Worm (Caenorhabditis elegans): Measurements from ENCODE around the gene ZK856.19.
A peak's percentile ranks its signal among the peaks of the same experiment; 100 is the strongest.

The ZK856.19 gene

ce11 chrV:10227333-10227732 lies 22.6 kb upstream of the ZK856.19 start, which contains the start of gene ttr-19:
ttr-19 (minus strand) TSS chrV:10227433.
- no peak for TF ChIP-seq fkh-10 (GFP tag; optimal IDR thresholded peaks at IDR 0.05)
- TF ChIP-seq lin-15B (tag; optimal IDR thresholded peaks at IDR 0.05) = no peak
- no peak for TF ChIP-seq snpc-4 (tag; optimal IDR thresholded peaks at IDR 0.05)
- no peak for TF ChIP-seq nhr-77 (tag; optimal IDR thresholded peaks at IDR 0.05)
- TF ChIP-seq nhr-11 (tag; optimal IDR thresholded peaks at IDR 0.05) = no peak
- TF ChIP-seq eor-1 (tag; optimal IDR thresholded peaks at IDR 0.05) = no peak
- TF ChIP-seq skn-1 (tag; optimal IDR thresholded peaks at IDR 0.05) = no peak
- no peak for TF ChIP-seq lsy-12 (tag; optimal IDR thresholded peaks at IDR 0.05)
- TF ChIP-seq ZK546.5 (tag; optimal IDR thresholded peaks at IDR 0.05) = no peak

ce11 chrV:10225610-10226009 lies 20.9 kb upstream of the ZK856.19 start, which contains the start of gene daf-36:
daf-36 (minus strand) TSS chrV:10225710.
- TF ChIP-seq elt-2 (tag; optimal IDR thresholded peaks at IDR 0.05) = peak; percentile 28
- TF ChIP-seq elt-1 (tag; optimal IDR thresholded peaks at IDR 0.05) = no peak

ce11 chrV:10224619-10225018 lies 19.9 kb upstream of the ZK856.19 start:
- TF ChIP-seq elt-2 (tag; optimal IDR thresholded peaks at IDR 0.05) (peak; percentile 68), ZK546.5 (tag; optimal IDR thresholded peaks at IDR 0.05) (no peak)

DNA sequence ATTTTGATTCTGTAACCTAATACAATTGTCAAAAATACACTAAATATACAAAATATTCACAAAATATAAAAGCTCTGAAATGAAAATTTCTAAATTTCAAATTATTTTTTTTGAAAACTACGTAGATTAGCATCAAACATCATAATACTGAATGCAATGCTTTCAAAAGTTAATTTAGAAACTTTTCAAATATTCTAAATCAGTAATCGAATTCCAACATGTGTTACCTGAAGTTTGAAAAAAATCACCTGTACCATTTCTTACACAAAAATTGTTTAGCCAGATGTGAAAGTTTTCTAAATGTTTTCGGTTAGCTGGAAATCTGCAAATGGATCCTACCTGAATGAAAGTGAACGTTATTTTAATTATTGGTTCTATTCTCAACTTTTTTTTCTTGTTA lies 17.3 kb upstream of the ZK856.19 start, which contains the start of gene C12D8.20:
Gene C12D8.20 (plus strand): TSS at position 301 of the 400 bp plus-strand sequence.
- TF ChIP-seq ceh-82 (tag; optimal IDR thresholded peaks at IDR 0.05) (no peak), elt-1 (tag; optimal IDR thresholded peaks at IDR 0.05) (no peak), nhr-23 (tag; optimal IDR thresholded peaks at IDR 0.05) (no peak), aly-2 (tag; optimal IDR thresholded peaks at IDR 0.05) (no peak), fkh-2 (tag; optimal IDR thresholded peaks at IDR 0.05) (no peak), unc-62 (GFP tag; optimal IDR thresholded peaks at IDR 0.05) (no peak), nhr-77 (tag; optimal IDR thresholded peaks at IDR 0.05) (no peak), nhr-25 (tag; optimal IDR thresholded peaks at IDR 0.05) (no peak), mdl-1 (tag; optimal IDR thresholded peaks at IDR 0.05) (no peak), ceh-9 (tag; optimal IDR thresholded peaks at IDR 0.05) (no peak), elt-2 (tag; optimal IDR thresholded peaks at IDR 0.05) (no peak), R02D3.7 (tag; optimal IDR thresholded peaks at IDR 0.05) (no peak), egl-27 (tag; optimal IDR thresholded peaks at IDR 0.05) (no peak), lin-39 (tag; optimal IDR thresholded peaks at IDR 0.05) (no peak), ZK546.5 (tag; optimal IDR thresholded peaks at IDR 0.05) (no peak), pqm-1 (tag; optimal IDR thresholded peaks at IDR 0.05) (no peak)

ce11 chrV:10221317-10221716 lies 16.6 kb upstream of the ZK856.19 start, which contains the start of the genes fipr-5 and fipr-9:
fipr-5 (minus strand) TSS chrV:10221417.
fipr-9 (plus strand) TSS chrV:10221662.
- no peak for TF ChIP-seq egl-27 (tag; optimal IDR thresholded peaks at IDR 0.05)
- TF ChIP-seq nhr-77 (tag; optimal IDR thresholded peaks at IDR 0.05) = no peak
- TF ChIP-seq unc-62 (GFP tag; optimal IDR thresholded peaks at IDR 0.05) = no peak

DNA sequence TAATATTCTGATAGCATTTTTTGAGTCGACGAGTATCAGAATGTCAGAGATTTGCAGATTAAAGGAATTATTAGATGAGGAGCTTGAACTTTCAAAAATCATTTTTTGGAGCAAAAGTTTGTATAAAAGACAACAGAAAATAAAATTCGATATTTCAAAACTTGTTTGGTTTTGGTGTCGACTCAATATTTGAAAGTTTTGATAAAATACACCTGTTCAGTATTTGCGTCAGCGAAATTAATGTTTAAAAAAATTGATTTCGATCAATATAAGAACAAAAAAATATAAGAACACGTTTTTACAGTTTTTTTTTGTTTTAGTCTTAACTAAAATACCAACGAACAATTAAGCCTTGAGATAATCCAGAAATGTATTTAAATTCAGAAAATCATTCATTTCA lies 15.9 kb upstream of the ZK856.19 start, which contains the start of gene C12D8.13:
Gene C12D8.13 (minus strand): TSS at position 101 of the 400 bp plus-strand sequence.
- no peak for TF ChIP-seq daf-12 (tag; optimal IDR thresholded peaks at IDR 0.05)

ce11 chrV:10216724-10217123 lies 12.0 kb upstream of the ZK856.19 start, which contains the start of gene ZK856.14:
ZK856.14 (plus strand) TSS chrV:10217024.
- TF ChIP-seq fkh-2 (tag; optimal IDR thresholded peaks at IDR 0.05) = no peak
- no peak for TF ChIP-seq daf-12 (tag; optimal IDR thresholded peaks at IDR 0.05)
- no peak for TF ChIP-seq zag-1 (tag; optimal IDR thresholded peaks at IDR 0.05)
- TF ChIP-seq lin-39 (tag; optimal IDR thresholded peaks at IDR 0.05) = no peak
- no peak for TF ChIP-seq fos-1 (tag; optimal IDR thresholded peaks at IDR 0.05)
- TF ChIP-seq R02D3.7 (tag; optimal IDR thresholded peaks at IDR 0.05) = no peak
- TF ChIP-seq nhr-23 (tag; optimal IDR thresholded peaks at IDR 0.05) = no peak
- TF ChIP-seq unc-39 (tag; optimal IDR thresholded peaks at IDR 0.05) = no peak
- no peak for TF ChIP-seq eor-1 (tag; optimal IDR thresholded peaks at IDR 0.05)
- TF ChIP-seq lin-15B (tag; optimal IDR thresholded peaks at IDR 0.05) = no peak
- no peak for TF ChIP-seq ztf-11 (tag; optimal IDR thresholded peaks at IDR 0.05)
- TF ChIP-seq unc-62 (GFP tag; optimal IDR thresholded peaks at IDR 0.05) = no peak
- no peak for TF ChIP-seq nhr-25 (tag; optimal IDR thresholded peaks at IDR 0.05)
- TF ChIP-seq nhr-12 (tag; optimal IDR thresholded peaks at IDR 0.05) = no peak
- TF ChIP-seq egl-5 (tag; optimal IDR thresholded peaks at IDR 0.05) = no peak
- no peak for TF ChIP-seq ZK546.5 (tag; optimal IDR thresholded peaks at IDR 0.05)
- TF ChIP-seq ceh-82 (tag; optimal IDR thresholded peaks at IDR 0.05) = no peak
- TF ChIP-seq elt-3 (tag; optimal IDR thresholded peaks at IDR 0.05) = no peak

All from whole organism, L3 larva.